Worm (Caenorhabditis elegans): ENCODE data around the gene mlck-1.

- no peak for TF ChIP-seq F13C5.2 (tag; optimal IDR thresholded peaks at IDR 0.05)
- no peak for TF ChIP-seq ama-1 (optimal IDR thresholded peaks at IDR 0.05)
- TF ChIP-seq ceh-13 (GFP tag; optimal IDR thresholded peaks at IDR 0.05) = no peak
- no peak for TF ChIP-seq sea-1 (GFP tag; conservative IDR thresholded peaks at IDR 0.05)
- no peak for TF ChIP-seq flt-1 (GFP tag; IDR thresholded peaks at IDR 0.05)
- no peak for TF ChIP-seq pes-1 (GFP tag; IDR thresholded peaks at IDR 0.05)
- no peak for TF ChIP-seq aly-1 (tag; optimal IDR thresholded peaks at IDR 0.05)
- no peak for TF ChIP-seq tra-4 (tag; optimal IDR thresholded peaks at IDR 0.05)
- no peak for TF ChIP-seq B0310.2 (tag; optimal IDR thresholded peaks at IDR 0.05)
These were observed 9.0 kb downstream of the mlck-1 start, which contains the start of gene ZC373.3 for ce11 chrX:10060475-10061011.
